Worm (Caenorhabditis elegans) whole organism, L1 larva: ENCODE results near the gene ZC404.1.
A peak's percentile ranks its signal among the peaks of the same experiment; 100 is the strongest.

Source experiments
- C04F5.9 ChIP-seq: sonication (generic microtip); optimal IDR thresholded peaks from 2 replicates; lab custom pipeline; 2016; ENCODE audit warnings: missing genetic modification characterization, missing compliant biosample characterization
- C16A3.4 ChIP-seq: fragments of 150-350 bp; optimal IDR thresholded peaks from 2 replicates; lab custom pipeline; 2014; ENCODE audit warnings: missing biosample characterization, missing genetic modification characterization
- C34B4.2 ChIP-seq: sonication (generic microtip); optimal IDR thresholded peaks from 2 replicates; lab custom pipeline; 2017; ENCODE audit warnings: mild to moderate bottlenecking, missing genetic modification characterization, missing compliant biosample characterization
- F16B12.6 ChIP-seq: fragments of 150-350 bp; optimal IDR thresholded peaks from 2 replicates; lab custom pipeline; 2014; ENCODE audit warnings: missing biosample characterization, missing genetic modification characterization
- aha-1 ChIP-seq: fragments of 150-350 bp; optimal IDR thresholded peaks from 2 replicates; lab custom pipeline; 2014; ENCODE audit warnings: missing biosample characterization, missing genetic modification characterization
- alr-1 ChIP-seq: fragments of 200-800 bp; sonication (Bioruptor generic); optimal IDR thresholded peaks from 2 replicates; lab custom pipeline; 2018; ENCODE audit warnings: borderline replicate concordance, mild to moderate bottlenecking, missing genetic modification characterization, missing compliant biosample characterization
- blmp-1 ChIP-seq: fragments of 150-350 bp; optimal IDR thresholded peaks from 2 replicates; lab custom pipeline; 2014; ENCODE audit warnings: missing biosample characterization, missing genetic modification characterization
- ceh-63 ChIP-seq: fragments of 200-800 bp; sonication (Bioruptor generic); optimal IDR thresholded peaks from 2 replicates; lab custom pipeline; 2018; ENCODE audit warnings: mild to moderate bottlenecking, missing genetic modification characterization, missing compliant biosample characterization
- ceh-82 ChIP-seq, 3 experiments: fragments of 150-350 bp in 1 of 3; sonication (generic microtip) in 2 of 3; optimal IDR thresholded peaks; 2 replicates each; lab custom pipeline; 2014 to 2017; ENCODE audit warnings: missing biosample characterization in 3 of 3, missing genetic modification characterization in 3 of 3
- ceh-88 ChIP-seq: fragments of 200-800 bp; sonication (Bioruptor generic); IDR thresholded peaks from 2 replicates; pipeline ENCODE4 v1.3.6; 2022; ENCODE audit warnings: missing genetic modification characterization, missing compliant biosample characterization
- ceh-90 ChIP-seq: sonication (generic microtip); optimal IDR thresholded peaks from 2 replicates; lab custom pipeline; 2016; ENCODE audit warnings: missing genetic modification characterization, missing compliant biosample characterization
- dpl-1 ChIP-seq, 3 experiments: fragments of 150-350 bp in 2 of 3; sonication (generic microtip) in 1 of 3; optimal IDR thresholded peaks; 2 replicates each; lab custom pipeline; 2014 to 2017; ENCODE audit warnings: missing biosample characterization in 3 of 3, missing genetic modification characterization in 3 of 3, missing genetic modification reagents in 3 of 3
- dsc-1 ChIP-seq: sonication (generic microtip); optimal IDR thresholded peaks from 2 replicates; lab custom pipeline; 2016; ENCODE audit warnings: mild to moderate bottlenecking, missing genetic modification characterization, missing compliant biosample characterization
- efl-1 ChIP-seq, 4 experiments: fragments of 150-350 bp; optimal IDR thresholded peaks in 3 of 4; peaks in 1 of 4; 1 replicate in 1 of 4; 2 replicates in 3 of 4; lab custom pipeline; 2014; ENCODE audit warnings: missing biosample characterization in 2 of 4, missing genetic modification characterization in 2 of 4, missing genetic modification reagents in 2 of 4
- elt-2 ChIP-seq: sonication (generic microtip); optimal IDR thresholded peaks from 2 replicates; lab custom pipeline; 2016; ENCODE audit warnings: missing genetic modification characterization, mild to moderate bottlenecking, inconsistent platforms, missing compliant biosample characterization, missing genetic modification reagents
- elt-3 ChIP-seq, 6 experiments: fragments of 150-350 bp in 1 of 6; sonication (generic microtip); optimal IDR thresholded peaks; 2 replicates each; lab custom pipeline; 2017 to 2018; ENCODE audit warnings: missing biosample characterization in 6 of 6, missing genetic modification characterization in 6 of 6, inconsistent platforms in 1 of 6
- ets-5 ChIP-seq: fragments of 200-800 bp; sonication (Bioruptor generic); IDR thresholded peaks from 2 replicates; pipeline ENCODE4 v1.3.6; 2022; ENCODE audit warnings: missing genetic modification characterization, missing compliant biosample characterization
- fkh-4 ChIP-seq: sonication (generic microtip); optimal IDR thresholded peaks from 2 replicates; lab custom pipeline; 2016; ENCODE audit warnings: missing compliant biosample characterization, missing genetic modification characterization, borderline replicate concordance
- fos-1 ChIP-seq: fragments of 150-350 bp; optimal IDR thresholded peaks from 2 replicates; lab custom pipeline; 2014; ENCODE audit warnings: missing biosample characterization, missing genetic modification characterization
- irx-1 ChIP-seq: sonication (generic microtip); optimal IDR thresholded peaks from 2 replicates; lab custom pipeline; 2016; ENCODE audit warnings: missing genetic modification characterization, missing compliant biosample characterization
- lin-14 ChIP-seq: fragments of 200-800 bp; sonication (Bioruptor generic); optimal IDR thresholded peaks from 2 replicates; lab custom pipeline; 2018; ENCODE audit warnings: mild to moderate bottlenecking, missing genetic modification characterization, moderate library complexity, missing compliant biosample characterization
- lin-35 ChIP-seq, 2 experiments: fragments of 150-350 bp; optimal IDR thresholded peaks; 2 replicates each; lab custom pipeline; 2014; ENCODE audit warnings: missing biosample characterization in 2 of 2, missing genetic modification characterization in 2 of 2, missing genetic modification reagents in 2 of 2
- lsy-2 ChIP-seq, 2 experiments: fragments of 150-350 bp; optimal IDR thresholded peaks; 2 replicates each; lab custom pipeline; 2014; ENCODE audit warnings: missing biosample characterization in 2 of 2, missing genetic modification characterization in 2 of 2
- mab-9 ChIP-seq: fragments of 200-800 bp; sonication (Bioruptor generic); IDR thresholded peaks from 2 replicates; pipeline ENCODE4 v1.3.6; 2022; ENCODE audit warnings: missing genetic modification reagents, missing genetic modification characterization, missing compliant biosample characterization
- mdl-1 ChIP-seq, 2 experiments: fragments of 150-350 bp; optimal IDR thresholded peaks; 2 replicates each; lab custom pipeline; 2014 to 2017; ENCODE audit warnings: missing biosample characterization in 2 of 2, missing genetic modification characterization in 2 of 2, inconsistent platforms in 1 of 2
- mep-1 ChIP-seq: fragments of 150-350 bp; optimal IDR thresholded peaks from 2 replicates; lab custom pipeline; 2014; ENCODE audit warnings: missing biosample characterization, missing genetic modification characterization
- nhr-20 ChIP-seq: sonication (generic microtip); optimal IDR thresholded peaks from 2 replicates; lab custom pipeline; 2016; ENCODE audit warnings: mild to moderate bottlenecking, missing genetic modification characterization, missing compliant biosample characterization
- nhr-237 ChIP-seq: fragments of 150-350 bp; optimal IDR thresholded peaks from 2 replicates; lab custom pipeline; 2014; ENCODE audit warnings: missing biosample characterization, missing genetic modification characterization
- nhr-77 ChIP-seq: fragments of 150-350 bp; optimal IDR thresholded peaks from 2 replicates; lab custom pipeline; 2014; ENCODE audit warnings: missing biosample characterization, missing genetic modification characterization
- nhr-85 ChIP-seq: sonication (generic microtip); peaks from one replicate; lab custom pipeline; 2016; ENCODE audit warnings: missing genetic modification characterization, inconsistent platforms, missing compliant biosample characterization
- pag-3 ChIP-seq: sonication (generic microtip); optimal IDR thresholded peaks from 2 replicates; lab custom pipeline; 2017; ENCODE audit warnings: missing genetic modification characterization, mild to moderate bottlenecking, missing compliant biosample characterization, antibody characterized with exemption, borderline replicate concordance; ENCODE audit not compliant: insufficient read depth
- rnt-1 ChIP-seq: sonication (generic microtip); optimal IDR thresholded peaks from 2 replicates; lab custom pipeline; 2016; ENCODE audit warnings: mild to moderate bottlenecking, missing genetic modification characterization, moderate library complexity, missing compliant biosample characterization
- snu-23 ChIP-seq: sonication (generic microtip); optimal IDR thresholded peaks from 2 replicates; lab custom pipeline; 2016; ENCODE audit warnings: missing genetic modification characterization, missing compliant biosample characterization
- swsn-7 ChIP-seq: sonication (generic microtip); optimal IDR thresholded peaks from 2 replicates; lab custom pipeline; 2016; ENCODE audit warnings: missing genetic modification characterization, missing compliant biosample characterization
- tbx-2 ChIP-seq: sonication (generic microtip); optimal IDR thresholded peaks from 2 replicates; lab custom pipeline; 2016; ENCODE audit warnings: missing genetic modification characterization, missing compliant biosample characterization
- unc-30 ChIP-seq: sonication (generic microtip); optimal IDR thresholded peaks from 2 replicates; lab custom pipeline; 2017; ENCODE audit warnings: missing biosample characterization, missing genetic modification characterization
- unc-62 ChIP-seq: fragments of 150-350 bp; optimal IDR thresholded peaks from 2 replicates; lab custom pipeline; 2014; ENCODE audit warnings: missing biosample characterization, missing genetic modification reagents, missing genetic modification characterization
- unc-86 ChIP-seq: sonication (generic microtip); optimal IDR thresholded peaks from 2 replicates; lab custom pipeline; 2016; ENCODE audit warnings: missing genetic modification characterization, missing compliant biosample characterization
- vab-15 ChIP-seq: sonication (generic microtip); optimal IDR thresholded peaks from 2 replicates; lab custom pipeline; 2017; ENCODE audit warnings: missing genotype, mild to moderate bottlenecking, missing genetic modification characterization, missing compliant biosample characterization
- xbp-1 ChIP-seq: sonication (generic microtip); optimal IDR thresholded peaks from 2 replicates; lab custom pipeline; 2016; ENCODE audit warnings: missing genetic modification characterization, missing compliant biosample characterization
- zip-4 ChIP-seq: fragments of 200-800 bp; sonication (Bioruptor generic); optimal IDR thresholded peaks from 2 replicates; lab custom pipeline; 2018; ENCODE audit warnings: mild to moderate bottlenecking, missing genetic modification characterization, moderate library complexity, missing compliant biosample characterization
- ztf-4 ChIP-seq: fragments of 150-350 bp; optimal IDR thresholded peaks from 2 replicates; lab custom pipeline; 2014; ENCODE audit warnings: missing biosample characterization, missing genetic modification characterization

The ZC404.1 gene

ce11 chrV:6792973-6793372, 1.0 kb upstream of the ZC404.1 start:
- TF ChIP-seq dsc-1 (tag; lab: Kevin White, UChicago) = no peak
- TF ChIP-seq ets-5 = no peak
- TF ChIP-seq irx-1 (tag; lab: Kevin White, UChicago) = no peak
- no peak for TF ChIP-seq tbx-2 (tag; lab: Kevin White, UChicago)
- TF ChIP-seq lsy-2 (tag; optimal IDR thresholded peaks at IDR 0.05; lab: Kevin White, UChicago) = peak in 1 of 2 experiments; percentile 41
- no peak for TF ChIP-seq vab-15 (tag; lab: Kevin White, UChicago)
- TF ChIP-seq swsn-7 (tag; lab: Kevin White, UChicago) = no peak
- TF ChIP-seq nhr-237 = no peak
- TF ChIP-seq unc-30 (tag; lab: Kevin White, UChicago) = no peak
- peak; percentile 7 to 60 for TF ChIP-seq lin-35 (GFP tag; optimal IDR thresholded peaks at IDR 0.05; lab: Kevin White, UChicago)
- no peak for TF ChIP-seq nhr-85 (tag; lab: Kevin White, UChicago)
- TF ChIP-seq ceh-88 (GFP tag; lab: Robert Waterston, UW) = no peak
- no peak for TF ChIP-seq elt-2 (tag; lab: Kevin White, UChicago)
- no peak for TF ChIP-seq mdl-1 (tag; optimal IDR thresholded peaks at IDR 0.05; lab: Kevin White, UChicago)
- TF ChIP-seq ztf-4 (tag; lab: Kevin White, UChicago) = no peak
- TF ChIP-seq elt-3 (tag; optimal IDR thresholded peaks at IDR 0.05; lab: Kevin White, UChicago) = no peak
- TF ChIP-seq efl-1 (optimal IDR thresholded peaks at IDR 0.05; lab: Kevin White, UChicago) = peak in 1 of 2 experiments; percentile 48
- peak; percentile 8 to 64 for TF ChIP-seq efl-1 (GFP tag; optimal IDR thresholded peaks at IDR 0.05 in 1 of 2; lab: Kevin White, UChicago)
- no peak for TF ChIP-seq mab-9
- TF ChIP-seq ceh-82 (tag; optimal IDR thresholded peaks at IDR 0.05; lab: Kevin White, UChicago) = no peak
- TF ChIP-seq dpl-1 (GFP tag; optimal IDR thresholded peaks at IDR 0.05; lab: Kevin White, UChicago) = peak in 2 of 3 experiments; percentile 26 to 70
- TF ChIP-seq F16B12.6 (tag; lab: Kevin White, UChicago) = peak; percentile 31
- TF ChIP-seq nhr-77 (tag; lab: Kevin White, UChicago) = no peak
- no peak for TF ChIP-seq pag-3 (tag; lab: Kevin White, UChicago)
- no peak for TF ChIP-seq mep-1 (tag; lab: Kevin White, UChicago)

- TF ChIP-seq C16A3.4 (no peak), C34B4.2 (tag; lab: Kevin White, UChicago) (no peak), unc-62 (GFP tag; lab: Kevin White, UChicago) (no peak), unc-86 (no peak), nhr-77 (tag; lab: Kevin White, UChicago) (no peak), blmp-1 (tag; lab: Kevin White, UChicago) (peak; percentile 10), aha-1 (no peak), lin-14 (GFP tag; lab: Kevin White, UChicago) (no peak), lin-35 (GFP tag; optimal IDR thresholded peaks at IDR 0.05; lab: Kevin White, UChicago) (no peak), nhr-85 (tag; lab: Kevin White, UChicago) (peak; percentile 84), mab-9 (no peak), ceh-90 (tag; lab: Kevin White, UChicago) (no peak), elt-3 (tag; optimal IDR thresholded peaks at IDR 0.05; lab: Kevin White, UChicago) (no peak), mdl-1 (tag; optimal IDR thresholded peaks at IDR 0.05; lab: Kevin White, UChicago) (no peak), ztf-4 (tag; lab: Kevin White, UChicago) (no peak), dpl-1 (GFP tag; optimal IDR thresholded peaks at IDR 0.05; lab: Kevin White, UChicago) (no peak), zip-4 (GFP tag; lab: Kevin White, UChicago) (no peak), fkh-4 (no peak), C04F5.9 (tag; lab: Kevin White, UChicago) (no peak), rnt-1 (peak; percentile 2), unc-30 (tag; lab: Kevin White, UChicago) (no peak), xbp-1 (tag; lab: Kevin White, UChicago) (peak; percentile 13), ceh-63 (GFP tag; lab: Kevin White, UChicago) (no peak), nhr-20 (peak; percentile 32), snu-23 (GFP tag; lab: Kevin White, UChicago) (peak; percentile 1), fos-1 (tag; lab: Kevin White, UChicago) (no peak), alr-1 (tag; lab: Kevin White, UChicago) (no peak)
Observed at ce11 chrV:6796264-6796663, 2.3 kb downstream of the ZC404.1 start.
